Worm (Caenorhabditis elegans) whole organism, L1 larva: ENCODE measurements around the gene ben-1.

Source experiments
- C04F5.9 ChIP-seq: sonication (generic microtip); optimal IDR thresholded peaks from 2 replicates; lab custom pipeline; 2016; ENCODE audit warnings: missing genetic modification characterization, missing compliant biosample characterization
- dpl-1 ChIP-seq, 3 experiments: fragments of 150-350 bp in 2 of 3; sonication (generic microtip) in 1 of 3; optimal IDR thresholded peaks; 2 replicates each; lab custom pipeline; 2014 to 2017; ENCODE audit warnings: missing biosample characterization in 3 of 3, missing genetic modification characterization in 3 of 3, missing genetic modification reagents in 3 of 3
- lsy-2 ChIP-seq, 2 experiments: fragments of 150-350 bp; optimal IDR thresholded peaks; 2 replicates each; lab custom pipeline; 2014; ENCODE audit warnings: missing biosample characterization in 2 of 2, missing genetic modification characterization in 2 of 2
- nhr-19 ChIP-seq: fragments of 200-800 bp; sonication (Bioruptor generic); conservative IDR thresholded peaks from 2 replicates; pipeline ENCODE4 v1.3.6; 2022; ENCODE audit warnings: missing genetic modification characterization, missing compliant biosample characterization
- nhr-237 ChIP-seq: fragments of 150-350 bp; optimal IDR thresholded peaks from 2 replicates; lab custom pipeline; 2014; ENCODE audit warnings: missing biosample characterization, missing genetic modification characterization
- unc-62 ChIP-seq: fragments of 150-350 bp; optimal IDR thresholded peaks from 2 replicates; lab custom pipeline; 2014; ENCODE audit warnings: missing biosample characterization, missing genetic modification reagents, missing genetic modification characterization

DNA sequence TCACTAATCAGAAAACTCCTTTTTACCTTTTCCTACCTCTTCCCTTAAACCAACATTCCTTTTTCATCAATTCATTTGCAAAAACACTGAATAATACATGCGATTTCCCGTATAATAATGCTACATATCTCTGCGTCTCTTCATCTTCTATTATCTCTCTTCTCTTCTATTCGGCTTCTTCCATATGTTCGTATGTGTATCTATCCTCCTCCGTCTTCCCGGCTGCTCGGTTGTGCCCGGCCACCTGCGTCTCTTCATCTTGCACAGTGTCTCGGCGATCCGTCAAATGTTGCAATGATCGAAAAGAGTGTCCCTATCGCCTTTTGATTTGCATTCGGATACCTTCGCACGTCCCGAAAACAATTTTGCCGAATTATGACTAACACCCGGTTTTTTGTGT, 41.9 kb upstream of the ben-1 start:
- no peak for TF ChIP-seq lsy-2 (tag; optimal IDR thresholded peaks at IDR 0.05; lab: Kevin White, UChicago)
- TF ChIP-seq C04F5.9: no peak
- TF ChIP-seq nhr-237: no peak
- no peak for TF ChIP-seq nhr-19 (GFP tag; lab: Robert Waterston, UW)
- no peak for TF ChIP-seq unc-62 (GFP tag; lab: Kevin White, UChicago)
- no peak for TF ChIP-seq dpl-1 (GFP tag; optimal IDR thresholded peaks at IDR 0.05; lab: Kevin White, UChicago)
